Worm (Caenorhabditis elegans): ENCODE results near the gene str-73.

DNA sequence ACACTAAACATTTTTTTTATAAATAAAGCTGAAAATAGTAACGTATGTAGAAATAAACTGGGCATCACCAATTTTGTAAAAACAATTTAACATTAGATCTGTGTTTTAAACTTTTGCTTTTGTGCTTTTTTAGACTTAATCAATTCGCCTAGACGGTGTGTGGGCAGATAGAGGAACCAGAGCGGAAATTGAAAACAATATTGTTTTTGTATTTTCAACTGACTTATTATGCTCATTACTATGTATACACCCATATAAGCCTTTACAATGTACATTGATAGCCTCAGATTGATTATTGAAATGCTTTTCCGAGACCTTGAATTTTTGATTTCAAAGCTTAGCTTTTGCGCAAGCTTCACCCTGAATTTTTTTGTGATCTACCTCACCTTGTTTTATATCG is at the start of gene str-73:
- TF ChIP-seq M03D4.4 (tag; optimal IDR thresholded peaks at IDR 0.05) = no peak
- no peak for TF ChIP-seq mep-1 (tag; optimal IDR thresholded peaks at IDR 0.05)
- TF ChIP-seq nhr-237 (tag; optimal IDR thresholded peaks at IDR 0.05) = no peak
- TF ChIP-seq blmp-1 (tag; optimal IDR thresholded peaks at IDR 0.05) = no peak
- no peak for TF ChIP-seq unc-62 (GFP tag; optimal IDR thresholded peaks at IDR 0.05)
